Fruit fly (Drosophila melanogaster) S2 (cell line): Measurements from ENCODE around the gene CG11597.

Experiments
- CG8478 ChIP-seq: fragments of >200 bp; optimal IDR thresholded peaks from 2 replicates; lab custom pipeline; 2018
- CTCF ChIP-seq, 2 experiments: fragments of >200 bp; optimal IDR thresholded peaks; 2 replicates each; lab custom pipeline; 2018

dm6 chr3L:11832360-11833295 lies 10.6 kb upstream of the CG11597 start:
- TF ChIP-seq CG8478 (lab: Kevin White, UChicago) = no peak
- no peak for TF ChIP-seq CTCF (optimal IDR thresholded peaks at IDR 0.05; lab: Kevin White, UChicago)
